Worm (Caenorhabditis elegans) whole organism, mixed stage, embryonic: ENCODE measurements around the gene vit-3.

Experiments used
- bed-3 ChIP-seq: fragments of 200-800 bp; sonication (Bioruptor generic); optimal IDR thresholded peaks from 3 replicates; lab custom pipeline; 2018; ENCODE audit warnings: mild to moderate bottlenecking, missing genetic modification characterization, moderate library complexity, missing compliant biosample characterization
- ceh-39 ChIP-seq: fragments of 150-350 bp; optimal IDR thresholded peaks from 2 replicates; lab custom pipeline; 2014; ENCODE audit warnings: missing biosample characterization, missing genetic modification characterization
- ces-1 ChIP-seq: fragments of 150-350 bp; optimal IDR thresholded peaks from 2 replicates; lab custom pipeline; 2014; ENCODE audit warnings: missing biosample characterization, missing genetic modification reagents, missing genetic modification characterization
- cnd-1 ChIP-seq: fragments of 200-800 bp; sonication (Bioruptor generic); optimal IDR thresholded peaks from 2 replicates; lab custom pipeline; 2018; ENCODE audit warnings: mild to moderate bottlenecking, missing genetic modification characterization, missing compliant biosample characterization
- elt-1 ChIP-seq: sonication (generic microtip); optimal IDR thresholded peaks from 2 replicates; lab custom pipeline; 2017; ENCODE audit warnings: missing genetic modification characterization, mild to moderate bottlenecking, missing compliant biosample characterization, antibody characterized with exemption, moderate library complexity, borderline replicate concordance; ENCODE audit not compliant: insufficient read depth
- flh-1 ChIP-seq: fragments of 200-800 bp; sonication (Bioruptor generic); optimal IDR thresholded peaks from 2 replicates; lab custom pipeline; 2018; ENCODE audit warnings: mild to moderate bottlenecking, missing genetic modification characterization, moderate library complexity, missing compliant biosample characterization
- ham-2 ChIP-seq: fragments of 200-800 bp; sonication (Bioruptor generic); optimal IDR thresholded peaks from 2 replicates; lab custom pipeline; 2018; ENCODE audit warnings: mild to moderate bottlenecking, missing genetic modification characterization, missing compliant biosample characterization
- hlh-1 ChIP-seq: fragments of 150-350 bp; optimal IDR thresholded peaks from 2 replicates; lab custom pipeline; 2014; ENCODE audit warnings: missing biosample characterization, missing genetic modification reagents, missing genetic modification characterization
- lin-32 ChIP-seq: fragments of 200-800 bp; sonication (Bioruptor generic); optimal IDR thresholded peaks from 2 replicates; lab custom pipeline; 2018; ENCODE audit warnings: mild to moderate bottlenecking, missing genetic modification characterization, missing compliant biosample characterization
- lsy-2 ChIP-seq: fragments of 150-350 bp; optimal IDR thresholded peaks from 2 replicates; lab custom pipeline; 2014; ENCODE audit warnings: missing biosample characterization, missing genetic modification characterization
- mab-5 ChIP-seq: fragments of 150-350 bp; optimal IDR thresholded peaks from 2 replicates; lab custom pipeline; 2014; ENCODE audit warnings: missing biosample characterization, missing genetic modification characterization
- mep-1 ChIP-seq: fragments of 150-350 bp; optimal IDR thresholded peaks from 2 replicates; lab custom pipeline; 2017; ENCODE audit warnings: missing biosample characterization, missing genetic modification reagents, missing genetic modification characterization, inconsistent platforms
- mls-2 ChIP-seq: sonication (generic microtip); optimal IDR thresholded peaks from 2 replicates; lab custom pipeline; 2016; ENCODE audit warnings: mild to moderate bottlenecking, missing genetic modification characterization, moderate library complexity, missing compliant biosample characterization
- nhr-12 ChIP-seq: fragments of 150-350 bp; optimal IDR thresholded peaks from 2 replicates; lab custom pipeline; 2014; ENCODE audit warnings: missing biosample characterization, missing genetic modification characterization
- nhr-237 ChIP-seq: fragments of 150-350 bp; optimal IDR thresholded peaks from 2 replicates; lab custom pipeline; 2014; ENCODE audit warnings: missing biosample characterization, missing genetic modification characterization
- nhr-28 ChIP-seq: fragments of 150-350 bp; optimal IDR thresholded peaks from 2 replicates; lab custom pipeline; 2014; ENCODE audit warnings: missing biosample characterization, missing genetic modification characterization
- nhr-76 ChIP-seq: sonication (generic microtip); optimal IDR thresholded peaks from 2 replicates; lab custom pipeline; 2017; ENCODE audit warnings: missing biosample characterization, missing genetic modification characterization
- pha-4 ChIP-seq: fragments of 150-350 bp; optimal IDR thresholded peaks from 2 replicates; lab custom pipeline; 2018; ENCODE audit warnings: missing biosample characterization, missing genetic modification reagents, missing genetic modification characterization
- sem-2 ChIP-seq: fragments of 200-800 bp; sonication (Bioruptor generic); optimal IDR thresholded peaks from 2 replicates; lab custom pipeline; 2018; ENCODE audit warnings: mild to moderate bottlenecking, missing genetic modification characterization, missing compliant biosample characterization
- snpc-4 ChIP-seq: fragments of 150-350 bp; optimal IDR thresholded peaks from 2 replicates; lab custom pipeline; 2014; ENCODE audit warnings: missing biosample characterization, missing genetic modification characterization
- sptf-1 ChIP-seq: sonication (generic microtip); optimal IDR thresholded peaks from 2 replicates; lab custom pipeline; 2017; ENCODE audit warnings: mild to moderate bottlenecking, missing genetic modification characterization, moderate library complexity, missing compliant biosample characterization
- tbx-8 ChIP-seq: fragments of 200-800 bp; sonication (Bioruptor generic); optimal IDR thresholded peaks from 2 replicates; lab custom pipeline; 2018; ENCODE audit warnings: mild to moderate bottlenecking, missing genetic modification characterization, moderate library complexity, missing compliant biosample characterization
- unc-120 ChIP-seq: sonication (generic microtip); optimal IDR thresholded peaks from 2 replicates; lab custom pipeline; 2017; ENCODE audit warnings: missing genetic modification characterization, missing compliant biosample characterization; ENCODE audit not compliant: poor library complexity, severe bottlenecking
- unc-62 ChIP-seq: fragments of 150-350 bp; optimal IDR thresholded peaks from 2 replicates; lab custom pipeline; 2014; ENCODE audit warnings: missing biosample characterization, missing genetic modification reagents, missing genetic modification characterization
- zip-8 ChIP-seq: fragments of 150-350 bp; optimal IDR thresholded peaks from 2 replicates; lab custom pipeline; 2014; ENCODE audit warnings: missing biosample characterization, missing genetic modification characterization
- ztf-11 ChIP-seq: fragments of 150-350 bp; optimal IDR thresholded peaks from 2 replicates; lab custom pipeline; 2014; ENCODE audit warnings: missing biosample characterization, missing genetic modification characterization

Gene vit-3

ce11 chrX:3555930-3556329, 16.4 kb downstream of the vit-3 start:
- TF ChIP-seq unc-62 (GFP tag; lab: Kevin White, UChicago), result no peak
- TF ChIP-seq lin-32 (GFP tag; lab: Kevin White, UChicago), result no peak
- TF ChIP-seq mls-2 (tag; lab: Kevin White, UChicago), result no peak
- no peak for TF ChIP-seq elt-1 (tag; lab: Kevin White, UChicago)
- no peak for TF ChIP-seq mep-1
- TF ChIP-seq lsy-2 (tag; lab: Kevin White, UChicago), result no peak
- no peak for TF ChIP-seq sem-2 (GFP tag; lab: Kevin White, UChicago)
- TF ChIP-seq ham-2 (GFP tag; lab: Kevin White, UChicago), result no peak
- no peak for TF ChIP-seq ces-1 (GFP tag; lab: Kevin White, UChicago)
- no peak for TF ChIP-seq zip-8 (tag; lab: Kevin White, UChicago)
- TF ChIP-seq nhr-237 (tag; lab: Kevin White, UChicago), result no peak
- no peak for TF ChIP-seq unc-120 (tag; lab: Kevin White, UChicago)

- TF ChIP-seq ces-1 (GFP tag; lab: Kevin White, UChicago) (no peak), ztf-11 (tag; lab: Kevin White, UChicago) (no peak)
Observed at ce11 chrX:3554117-3554516, 18.2 kb downstream of the vit-3 start.

- TF ChIP-seq sptf-1, result no peak
- no peak for TF ChIP-seq flh-1 (GFP tag; lab: Kevin White, UChicago)
- no peak for TF ChIP-seq snpc-4 (tag; lab: Kevin White, UChicago)
Observed at ce11 chrX:3553687-3554086, 18.7 kb downstream of the vit-3 start.

- no peak for TF ChIP-seq unc-120 (tag; lab: Kevin White, UChicago)
- TF ChIP-seq elt-1 (tag; lab: Kevin White, UChicago), result no peak
- TF ChIP-seq bed-3 (GFP tag; lab: Kevin White, UChicago), result no peak
- TF ChIP-seq mls-2 (tag; lab: Kevin White, UChicago), result no peak
- TF ChIP-seq nhr-76 (tag; lab: Kevin White, UChicago), result no peak
- no peak for TF ChIP-seq pha-4 (tag; lab: Kevin White, UChicago)
- TF ChIP-seq nhr-28 (tag; lab: Kevin White, UChicago), result no peak
- TF ChIP-seq mep-1, result no peak
- TF ChIP-seq nhr-12 (tag; lab: Kevin White, UChicago), result no peak
- TF ChIP-seq ceh-39 (tag; lab: Kevin White, UChicago), result no peak
- no peak for TF ChIP-seq cnd-1 (tag; lab: Kevin White, UChicago)
- TF ChIP-seq mab-5 (tag; lab: Kevin White, UChicago), result no peak
Observed at ce11 chrX:3552948-3553347, 19.4 kb downstream of the vit-3 start.

ce11 chrX:3551173-3551572, 21.2 kb downstream of the vit-3 start:
- TF ChIP-seq mls-2 (tag; lab: Kevin White, UChicago) (no peak), nhr-237 (tag; lab: Kevin White, UChicago) (no peak), sptf-1 (no peak), tbx-8 (no peak), hlh-1 (no peak), lsy-2 (tag; lab: Kevin White, UChicago) (no peak), snpc-4 (tag; lab: Kevin White, UChicago) (no peak), elt-1 (tag; lab: Kevin White, UChicago) (no peak), bed-3 (GFP tag; lab: Kevin White, UChicago) (no peak), unc-62 (GFP tag; lab: Kevin White, UChicago) (no peak)
- TF ChIP-seq, all 35 proteins: peak for 0

- TF ChIP-seq nhr-12 (tag; lab: Kevin White, UChicago), result no peak
- no peak for TF ChIP-seq pha-4 (tag; lab: Kevin White, UChicago)
- TF ChIP-seq unc-62 (GFP tag; lab: Kevin White, UChicago), result no peak
- TF ChIP-seq nhr-76 (tag; lab: Kevin White, UChicago), result no peak
- TF ChIP-seq mep-1, result no peak
- TF ChIP-seq ceh-39 (tag; lab: Kevin White, UChicago), result no peak
- no peak for TF ChIP-seq ces-1 (GFP tag; lab: Kevin White, UChicago)
- TF ChIP-seq cnd-1 (tag; lab: Kevin White, UChicago), result no peak
- no peak for TF ChIP-seq lsy-2 (tag; lab: Kevin White, UChicago)
Observed at ce11 chrX:3548716-3549115, 23.6 kb downstream of the vit-3 start.
